ENCODE assay signal across 3 fruit fly cellular contexts in genomic region chrX:3504251-3504650, dm6.
TF ChIP-seq lines count a peak whose summit lies in the region.

No protein-coding gene starts in this region.

- no peak for TF ChIP-seq CTCF in whole organism, embryonic (GFP tag; optimal IDR thresholded peaks at IDR 0.05; lab: Kevin White, UChicago)

TF ChIP-seq in whole organism, embryonic, 481 proteins besides CTCF, POLR2A, EP300 and RAD21:
- TF ChIP-seq CG7928 (GFP tag; optimal IDR thresholded peaks at IDR 0.05; lab: Kevin White, UChicago) (no peak), CG13775 (GFP tag; optimal IDR thresholded peaks at IDR 0.05; lab: Kevin White, UChicago) (peak; percentile 1), sens (GFP tag; lab: Kevin White, UChicago) (peak; percentile 65), zen (tag; optimal IDR thresholded peaks at IDR 0.05; lab: Kevin White, UChicago) (peak; percentile 25), stwl (tag; optimal IDR thresholded peaks at IDR 0.05; lab: Kevin White, UChicago) (peak; percentile 13), CG2202 (tag; optimal IDR thresholded peaks at IDR 0.05; lab: Kevin White, UChicago) (peak; percentile 5), CG9727 (GFP tag; optimal IDR thresholded peaks at IDR 0.05; lab: Kevin White, UChicago) (peak; percentile 9), Awh (GFP tag; IDR thresholded peaks at IDR 0.05; lab: Robert Waterston, UW) (0 out of 2 replicates have a peak, but pooled peaks have one; percentile 9), ase (GFP tag; IDR thresholded peaks at IDR 0.05; lab: Robert Waterston, UW) (0 out of 3 replicates have a peak, but pooled peaks have one; percentile 31), CG33557 (GFP tag; optimal IDR thresholded peaks at IDR 0.05; lab: Kevin White, UChicago) (peak; percentile 1), grau (tag; optimal IDR thresholded peaks at IDR 0.05; lab: Kevin White, UChicago) (peak; percentile 25), CG1602 (GFP tag; optimal IDR thresholded peaks at IDR 0.05; lab: Kevin White, UChicago) (no peak), E2f1 (GFP tag; IDR thresholded peaks at IDR 0.05; lab: Robert Waterston, UW) (no peak), lov (optimal IDR thresholded peaks at IDR 0.05; lab: Kevin White, UChicago) (no peak), lov (GFP tag; IDR thresholded peaks at IDR 0.05; lab: Robert Waterston, UW) (0 out of 3 replicates have a peak, but pooled peaks have one; percentile 28), zfh1 (GFP tag; IDR thresholded peaks at IDR 0.05; lab: Robert Waterston, UW) (0 out of 3 replicates have a peak, but pooled peaks have one; percentile 28), chm (GFP tag; IDR thresholded peaks at IDR 0.05; lab: Robert Waterston, UW) (0 out of 2 replicates have a peak, but pooled peaks have one; percentile 35), vfl (GFP tag; optimal IDR thresholded peaks at IDR 0.05; lab: Kevin White, UChicago) (no peak), CG7271 (tag; optimal IDR thresholded peaks at IDR 0.05; lab: Kevin White, UChicago) (peak; percentile 66), CG31365 (tag; optimal IDR thresholded peaks at IDR 0.05; lab: Kevin White, UChicago) (peak; percentile 38), z (GFP tag; IDR thresholded peaks at IDR 0.05; lab: Robert Waterston, UW) (0 out of 3 replicates have a peak, but pooled peaks have one; percentile 7), fd102C (GFP tag; optimal IDR thresholded peaks at IDR 0.05; lab: Kevin White, UChicago) (peak; percentile 15), ci (GFP tag; IDR thresholded peaks at IDR 0.05; lab: Robert Waterston, UW) (0 out of 3 replicates have a peak, but pooled peaks have one; percentile 14), Ets97D (GFP tag; optimal IDR thresholded peaks at IDR 0.05; lab: Kevin White, UChicago) (peak; percentile 91), CG7372 (GFP tag; IDR thresholded peaks at IDR 0.05; lab: Robert Waterston, UW) (no peak)

TF ChIP-seq in whole organism, prepupa, 60 proteins besides CTCF, POLR2A, EP300 and RAD21:
- peak; percentile 22 for TF ChIP-seq OdsH (GFP tag; optimal IDR thresholded peaks at IDR 0.05; lab: Kevin White, UChicago)
- TF ChIP-seq CG15336 (GFP tag; IDR thresholded peaks at IDR 0.05; lab: Robert Waterston, UW), result 0 out of 2 replicates have a peak, but pooled peaks have one; percentile 3
- TF ChIP-seq CG8319 (GFP tag; optimal IDR thresholded peaks at IDR 0.05; lab: Kevin White, UChicago), result no peak

TF ChIP-seq in whole organism, pupa, 21 proteins besides CTCF, POLR2A, EP300 and RAD21:
- TF ChIP-seq CG10348 (GFP tag; IDR thresholded peaks at IDR 0.05; lab: Robert Waterston, UW) (no peak), fd96Ca (GFP tag; IDR thresholded peaks at IDR 0.05; lab: Robert Waterston, UW) (0 out of 3 replicates have a peak, but pooled peaks have one; percentile 29), CG14655 (GFP tag; optimal IDR thresholded peaks at IDR 0.05; lab: Kevin White, UChicago) (no peak), CG9948 (tag; optimal IDR thresholded peaks at IDR 0.05; lab: Kevin White, UChicago) (no peak), CG4496 (GFP tag; IDR thresholded peaks at IDR 0.05; lab: Robert Waterston, UW) (peak; percentile 48; the same call in 2 of the 3 replicates), D1 (tag; optimal IDR thresholded peaks at IDR 0.05; lab: Kevin White, UChicago) (no peak), Ets98B (GFP tag; IDR thresholded peaks at IDR 0.05; lab: Robert Waterston, UW) (no peak), CG32121 (GFP tag; IDR thresholded peaks at IDR 0.05; lab: Robert Waterston, UW) (no peak)
